Fruit fly (Drosophila melanogaster) whole organism, adult: Measurements from ENCODE around the gene CG1986.

ENCODE experiments used
- CG1620 ChIP-seq: fragments of 200-800 bp; sonication (Bioruptor generic); optimal IDR thresholded peaks from 2 replicates; lab custom pipeline; 2016; ENCODE audit warnings: missing biosample characterization, missing genetic modification characterization
- CG33017 ChIP-seq: fragments of 200-800 bp; sonication (Bioruptor generic); optimal IDR thresholded peaks from 2 replicates; lab custom pipeline; 2018; ENCODE audit warnings: missing biosample characterization, mild to moderate bottlenecking, missing genetic modification characterization, moderate library complexity
- Mnt ChIP-seq: fragments of 200-800 bp; sonication (Bioruptor generic); optimal IDR thresholded peaks from 2 replicates; lab custom pipeline; 2016; ENCODE audit warnings: missing biosample characterization, mild to moderate bottlenecking, missing genetic modification characterization
- bab1 ChIP-seq: fragments of 200-800 bp; sonication (Bioruptor generic); optimal IDR thresholded peaks from 3 replicates; lab custom pipeline; 2019; ENCODE audit warnings: missing biosample characterization, mild to moderate bottlenecking, missing genetic modification characterization, moderate library complexity
- cic ChIP-seq: fragments of 200-800 bp; sonication (Bioruptor generic); optimal IDR thresholded peaks from 2 replicates; lab custom pipeline; 2017; ENCODE audit warnings: missing biosample characterization, mild to moderate bottlenecking, missing genetic modification characterization, moderate library complexity

DNA sequence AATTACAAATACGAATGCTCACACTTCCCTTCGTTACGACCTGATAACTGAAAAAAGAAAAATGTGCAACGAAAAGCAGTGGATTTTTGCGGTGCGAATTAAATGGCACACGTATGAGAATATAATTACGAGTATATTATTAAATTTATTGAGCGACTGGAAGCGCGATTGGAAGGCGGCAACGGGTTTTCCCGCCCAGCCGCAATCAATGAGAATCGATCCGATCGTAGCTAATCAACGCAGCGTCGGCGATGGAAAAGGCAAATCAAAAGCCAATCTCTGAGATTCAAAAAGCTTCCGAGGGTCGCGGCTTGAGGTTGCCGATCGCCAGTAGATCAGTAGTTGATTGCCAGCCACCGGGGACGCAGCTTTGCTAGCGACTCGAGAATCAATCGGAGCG is 46.0 kb downstream of the CG1986 start, which contains the start of gene Ser7:
- TF ChIP-seq cic (GFP tag; lab: Kevin White, UChicago) (peak; percentile 70), CG1620 (GFP tag; lab: Kevin White, UChicago) (no peak), bab1 (GFP tag; lab: Kevin White, UChicago) (no peak), Mnt (GFP tag; lab: Kevin White, UChicago) (no peak), CG33017 (tag; lab: Kevin White, UChicago) (no peak)
